Worm (Caenorhabditis elegans) whole organism, L4 larva: Measurements from ENCODE around the gene glb-23.

Experiments
- F49E8.2 ChIP-seq: sonication (generic microtip); optimal IDR thresholded peaks from 2 replicates; lab custom pipeline; 2016; ENCODE audit warnings: missing compliant biosample characterization, mild to moderate bottlenecking, missing genetic modification characterization, borderline replicate concordance
- T20F7.1 ChIP-seq: fragments of 200-800 bp; sonication (Bioruptor generic); optimal IDR thresholded peaks from 2 replicates; lab custom pipeline; 2018; ENCODE audit warnings: mild to moderate bottlenecking, missing genetic modification characterization, missing compliant biosample characterization
- Y105C5A.15 ChIP-seq: fragments of 200-800 bp; sonication (Bioruptor generic); IDR thresholded peaks from 2 replicates; pipeline ENCODE4 v1.3.6; 2022; ENCODE audit warnings: missing genetic modification characterization, missing compliant biosample characterization
- Y5F2A.4 ChIP-seq: fragments of 200-800 bp; sonication (Bioruptor generic); optimal IDR thresholded peaks from 2 replicates; lab custom pipeline; 2018; ENCODE audit warnings: mild to moderate bottlenecking, missing genetic modification characterization, missing compliant biosample characterization
- aly-2 ChIP-seq: sonication (generic microtip); optimal IDR thresholded peaks from 2 replicates; lab custom pipeline; 2018; ENCODE audit warnings: missing biosample characterization, missing genetic modification characterization
- ama-1 ChIP-seq: fragments of 150-350 bp; optimal IDR thresholded peaks from 2 replicates; lab custom pipeline; 2014; ENCODE audit warnings: inconsistent platforms, mixed read lengths
- arid-1 ChIP-seq: fragments of 200-800 bp; sonication (Bioruptor generic); conservative IDR thresholded peaks from 2 replicates; pipeline ENCODE4 v1.3.6; 2022; ENCODE audit warnings: missing genetic modification reagents, missing genetic modification characterization, missing compliant biosample characterization
- attf-4 ChIP-seq: sonication (generic microtip); optimal IDR thresholded peaks from 3 replicates; lab custom pipeline; 2017; ENCODE audit warnings: missing biosample characterization, missing genetic modification characterization
- ceh-20 ChIP-seq: fragments of 200-800 bp; sonication (Bioruptor generic); IDR thresholded peaks from 2 replicates; pipeline ENCODE4 v1.3.6; 2022; ENCODE audit warnings: missing genetic modification reagents, missing genetic modification characterization, missing compliant biosample characterization
- ceh-28 ChIP-seq: fragments of 150-350 bp; optimal IDR thresholded peaks from 2 replicates; lab custom pipeline; 2014; ENCODE audit warnings: missing biosample characterization, missing genetic modification reagents, missing genetic modification characterization
- ceh-32 ChIP-seq: sonication (generic microtip); optimal IDR thresholded peaks from 2 replicates; lab custom pipeline; 2016; ENCODE audit warnings: mild to moderate bottlenecking, missing genetic modification characterization, missing compliant biosample characterization; ENCODE audit not compliant: poor library complexity
- ceh-44 ChIP-seq: fragments of 200-800 bp; sonication (Bioruptor generic); IDR thresholded peaks from 2 replicates; pipeline ENCODE4 v1.3.6; 2022; ENCODE audit warnings: missing genetic modification reagents, missing genetic modification characterization, missing compliant biosample characterization
- ceh-82 ChIP-seq: sonication (generic microtip); optimal IDR thresholded peaks from 2 replicates; lab custom pipeline; 2017; ENCODE audit warnings: missing biosample characterization, missing genetic modification characterization
- ces-1 ChIP-seq: fragments of 150-350 bp; sonication (generic microtip); optimal IDR thresholded peaks from 4 replicates; lab custom pipeline; 2014; ENCODE audit warnings: missing biosample characterization, missing genetic modification reagents, missing genetic modification characterization
- daf-16 ChIP-seq, 3 experiments: sonication (generic microtip); optimal IDR thresholded peaks; 2 replicates each; lab custom pipeline; 2016 to 2017; ENCODE audit warnings: missing genetic modification characterization in 3 of 3, missing genetic modification reagents in 3 of 3, mild to moderate bottlenecking in 2 of 3, missing compliant biosample characterization in 2 of 3, missing biosample characterization in 1 of 3, moderate library complexity in 1 of 3
- dmd-6 ChIP-seq: fragments of 200-800 bp; sonication (Bioruptor generic); IDR thresholded peaks from 2 replicates; pipeline ENCODE4 v1.3.6; 2022; ENCODE audit warnings: missing genetic modification reagents, missing genetic modification characterization, missing compliant biosample characterization
- dmd-8 ChIP-seq: fragments of 200-800 bp; sonication (Bioruptor generic); IDR thresholded peaks from 2 replicates; pipeline ENCODE4 v1.3.6; 2022; ENCODE audit warnings: missing genetic modification characterization, missing compliant biosample characterization
- duxl-1 ChIP-seq: sonication (generic microtip); optimal IDR thresholded peaks from 2 replicates; lab custom pipeline; 2016; ENCODE audit warnings: mild to moderate bottlenecking, missing genetic modification characterization, moderate library complexity, missing compliant biosample characterization; ENCODE audit not compliant: poor library complexity
- dve-1 ChIP-seq: sonication (generic microtip); optimal IDR thresholded peaks from 2 replicates; lab custom pipeline; 2017; ENCODE audit warnings: antibody characterized with exemption, mild to moderate bottlenecking, missing genetic modification characterization, missing compliant biosample characterization; ENCODE audit not compliant: insufficient read depth
- egl-43 ChIP-seq: fragments of 200-800 bp; sonication (Bioruptor generic); IDR thresholded peaks from 2 replicates; pipeline ENCODE4 v1.3.6; 2022; ENCODE audit warnings: missing genetic modification reagents, missing genetic modification characterization, missing compliant biosample characterization
- fos-1 ChIP-seq: fragments of 150-350 bp; optimal IDR thresholded peaks from 2 replicates; lab custom pipeline; 2014; ENCODE audit warnings: missing biosample characterization, missing genetic modification characterization
- jun-1 ChIP-seq: fragments of 150-350 bp; optimal IDR thresholded peaks from 2 replicates; lab custom pipeline; 2014; ENCODE audit warnings: missing biosample characterization, missing genetic modification reagents, missing genetic modification characterization
- lin-13 ChIP-seq: fragments of 150-350 bp; optimal IDR thresholded peaks from 2 replicates; lab custom pipeline; 2014; ENCODE audit warnings: missing biosample characterization, missing genetic modification reagents, missing genetic modification characterization
- madf-9 ChIP-seq: fragments of 200-800 bp; sonication (Bioruptor generic); conservative IDR thresholded peaks from 2 replicates; pipeline ENCODE4 v1.3.6; 2022; ENCODE audit warnings: missing genetic modification reagents, missing genetic modification characterization, missing compliant biosample characterization
- mxl-2 ChIP-seq: fragments of 200-800 bp; sonication (Bioruptor generic); conservative IDR thresholded peaks from 2 replicates; pipeline ENCODE4 v1.3.6; 2022; ENCODE audit warnings: missing genetic modification reagents, missing genetic modification characterization, missing compliant biosample characterization
- mxl-3 ChIP-seq: fragments of 200-800 bp; sonication (Bioruptor generic); optimal IDR thresholded peaks from 2 replicates; lab custom pipeline; 2018; ENCODE audit warnings: mild to moderate bottlenecking, missing genetic modification characterization, missing compliant biosample characterization
- nhr-10 ChIP-seq: fragments of 150-350 bp; optimal IDR thresholded peaks from 2 replicates; lab custom pipeline; 2014; ENCODE audit warnings: missing biosample characterization, missing genetic modification characterization
- nhr-102 ChIP-seq: sonication (generic microtip); optimal IDR thresholded peaks from 2 replicates; lab custom pipeline; 2016; ENCODE audit warnings: mild to moderate bottlenecking, missing genetic modification characterization, moderate library complexity, missing compliant biosample characterization
- nhr-237 ChIP-seq: sonication (generic microtip); optimal IDR thresholded peaks from 2 replicates; lab custom pipeline; 2017; ENCODE audit warnings: missing biosample characterization, missing genetic modification characterization
- nhr-6 ChIP-seq: fragments of 150-350 bp; optimal IDR thresholded peaks from 2 replicates; lab custom pipeline; 2014; ENCODE audit warnings: missing biosample characterization, missing genetic modification characterization
- saeg-2 ChIP-seq: fragments of 200-800 bp; sonication (Bioruptor generic); IDR thresholded peaks from 2 replicates; pipeline ENCODE4 v1.3.6; 2022; ENCODE audit warnings: missing genetic modification reagents, missing genetic modification characterization, missing compliant biosample characterization
- set-16 ChIP-seq: fragments of 200-800 bp; sonication (Bioruptor generic); IDR thresholded peaks from 2 replicates; pipeline ENCODE4 v1.3.6; 2022; ENCODE audit warnings: missing genetic modification reagents, missing genetic modification characterization, missing compliant biosample characterization
- skn-1 ChIP-seq: fragments of 150-350 bp; optimal IDR thresholded peaks from 2 replicates; lab custom pipeline; 2014; ENCODE audit warnings: missing biosample characterization, missing genetic modification characterization
- snpc-1.2 ChIP-seq: fragments of 200-800 bp; sonication (Bioruptor generic); IDR thresholded peaks from 2 replicates; pipeline ENCODE4 v1.3.6; 2022; ENCODE audit warnings: missing genetic modification reagents, missing genetic modification characterization, missing compliant biosample characterization
- spr-3 ChIP-seq: fragments of 200-800 bp; sonication (Bioruptor generic); optimal IDR thresholded peaks from 2 replicates; lab custom pipeline; 2018; ENCODE audit warnings: mild to moderate bottlenecking, missing genetic modification characterization, missing compliant biosample characterization
- tag-97 ChIP-seq: fragments of 200-800 bp; sonication (Bioruptor generic); IDR thresholded peaks from 2 replicates; pipeline ENCODE4 v1.3.6; 2022; ENCODE audit warnings: missing genetic modification characterization, missing compliant biosample characterization
- unc-130 ChIP-seq: sonication (generic microtip); optimal IDR thresholded peaks from 2 replicates; lab custom pipeline; 2016; ENCODE audit warnings: missing genetic modification reagents, missing genetic modification characterization, missing compliant biosample characterization
- unc-62 ChIP-seq, 3 experiments: fragments of 150-350 bp in 1 of 3; sonication (generic microtip); optimal IDR thresholded peaks in 2 of 3; peaks in 1 of 3; 1 replicate in 1 of 3; 2 replicates in 2 of 3; lab custom pipeline; 2014 to 2017; ENCODE audit warnings: missing biosample characterization in 3 of 3, missing genetic modification characterization in 3 of 3, missing genetic modification reagents in 3 of 3, missing genotype in 1 of 3
- vab-7 ChIP-seq: fragments of 200-800 bp; sonication (Bioruptor generic); IDR thresholded peaks from 2 replicates; pipeline ENCODE4 v1.3.6; 2022; ENCODE audit warnings: missing genetic modification reagents, missing genetic modification characterization, missing compliant biosample characterization
- zfp-3 ChIP-seq: fragments of 200-800 bp; sonication (Bioruptor generic); conservative IDR thresholded peaks from 2 replicates; pipeline ENCODE4 v1.3.6; 2022; ENCODE audit warnings: missing genetic modification reagents, missing genetic modification characterization, missing compliant biosample characterization
- ztf-11 ChIP-seq: fragments of 150-350 bp; optimal IDR thresholded peaks from 2 replicates; lab custom pipeline; 2014; ENCODE audit warnings: missing biosample characterization, missing genetic modification characterization

glb-23 gene

ce11 chrIV:7208961-7209360, 10.3 kb downstream of the glb-23 start:
- TF ChIP-seq dmd-8 (GFP tag; lab: Robert Waterston, UW) (no peak), F49E8.2 (no peak), duxl-1 (tag; lab: Kevin White, UChicago) (no peak), snpc-1.2 (GFP tag; lab: Robert Waterston, UW) (no peak), ceh-20 (GFP tag; lab: Robert Waterston, UW) (no peak), mxl-2 (GFP tag; lab: Robert Waterston, UW) (no peak), zfp-3 (GFP tag; lab: Robert Waterston, UW) (no peak), ceh-82 (tag; lab: Kevin White, UChicago) (no peak), T20F7.1 (GFP tag; lab: Kevin White, UChicago) (no peak), Y105C5A.15 (no peak), daf-16 (GFP tag; optimal IDR thresholded peaks at IDR 0.05; lab: Kevin White, UChicago) (no peak), daf-16 (tag; optimal IDR thresholded peaks at IDR 0.05; lab: Kevin White, UChicago) (no peak), unc-62 (GFP tag; optimal IDR thresholded peaks at IDR 0.05 in 1 of 2; lab: Kevin White, UChicago) (no peak), unc-62 (tag; optimal IDR thresholded peaks at IDR 0.05; lab: Kevin White, UChicago) (no peak), set-16 (GFP tag; lab: Robert Waterston, UW) (no peak), nhr-10 (tag; lab: Kevin White, UChicago) (no peak)

- TF ChIP-seq ama-1 (no peak), madf-9 (no peak), aly-2 (tag; lab: Kevin White, UChicago) (no peak), dve-1 (tag; lab: Kevin White, UChicago) (no peak), vab-7 (no peak), attf-4 (no peak), tag-97 (no peak), unc-130 (GFP tag; lab: Kevin White, UChicago) (no peak), ceh-82 (tag; lab: Kevin White, UChicago) (no peak), arid-1 (GFP tag; lab: Robert Waterston, UW) (no peak), nhr-6 (no peak), Y5F2A.4 (GFP tag; lab: Kevin White, UChicago) (no peak), spr-3 (GFP tag; lab: Kevin White, UChicago) (no peak), jun-1 (tag; lab: Kevin White, UChicago) (no peak), ceh-44 (no peak), dmd-6 (GFP tag; lab: Robert Waterston, UW) (no peak), egl-43 (no peak)
Observed at ce11 chrIV:7205969-7206368, 13.3 kb downstream of the glb-23 start, which contains the start of gene kcc-1. Gene kcc-1, plus strand, starts transcription at chrIV:7206269.

ce11 chrIV:7203696-7204095, 15.6 kb downstream of the glb-23 start, which contains the start of gene R13A1.3:
Gene R13A1.3, plus strand, starts transcription at chrIV:7203996.
- TF ChIP-seq saeg-2 (GFP tag; lab: Robert Waterston, UW) (no peak), mxl-3 (GFP tag; lab: Kevin White, UChicago) (no peak)

- TF ChIP-seq ces-1 (GFP tag; lab: Kevin White, UChicago), result no peak
- no peak for TF ChIP-seq F49E8.2
Observed at ce11 chrIV:7196853-7197252, 22.4 kb downstream of the glb-23 start, which contains the start of gene unc-8. Gene unc-8, plus strand, starts transcription at chrIV:7197153.

- TF ChIP-seq lin-13 (GFP tag; lab: Kevin White, UChicago) (no peak), ceh-32 (tag; lab: Kevin White, UChicago) (no peak), skn-1 (tag; lab: Kevin White, UChicago) (no peak), attf-4 (no peak), ztf-11 (tag; lab: Kevin White, UChicago) (no peak), egl-43 (no peak), mxl-3 (GFP tag; lab: Kevin White, UChicago) (no peak), nhr-237 (tag; lab: Kevin White, UChicago) (no peak), nhr-102 (tag; lab: Kevin White, UChicago) (no peak), ama-1 (no peak), ceh-28 (tag; lab: Kevin White, UChicago) (no peak), fos-1 (tag; lab: Kevin White, UChicago) (no peak)
Observed at ce11 chrIV:7195734-7196133, 23.6 kb downstream of the glb-23 start, which contains the start of gene best-16. Gene best-16, minus strand, starts transcription at chrIV:7195834.
